Worm (Caenorhabditis elegans) whole organism, L1 larva: ENCODE data around the gene nol-10.
"Not testable (repeated sequence)": the region's sequence is repeated elsewhere in the genome, so short reads cannot be mapped to it uniquely, and the experiment has no call there.

Source experiments
- ceh-82 ChIP-seq, 3 experiments: fragments of 150-350 bp in 1 of 3; sonication (generic microtip) in 2 of 3; optimal IDR thresholded peaks; 2 replicates each; lab custom pipeline; 2014 to 2017; ENCODE audit warnings: missing biosample characterization in 3 of 3, missing genetic modification characterization in 3 of 3
- fos-1 ChIP-seq: fragments of 150-350 bp; optimal IDR thresholded peaks from 2 replicates; lab custom pipeline; 2014; ENCODE audit warnings: missing biosample characterization, missing genetic modification characterization
- grh-1 ChIP-seq: fragments of 200-800 bp; sonication (Bioruptor generic); IDR thresholded peaks from 2 replicates; pipeline ENCODE4 v1.3.6; 2022; ENCODE audit warnings: missing genetic modification reagents, missing genetic modification characterization, missing compliant biosample characterization
- lin-13 ChIP-seq: fragments of 150-350 bp; optimal IDR thresholded peaks from 2 replicates; lab custom pipeline; 2014; ENCODE audit warnings: missing biosample characterization, missing genetic modification reagents, missing genetic modification characterization
- mab-9 ChIP-seq: fragments of 200-800 bp; sonication (Bioruptor generic); IDR thresholded peaks from 2 replicates; pipeline ENCODE4 v1.3.6; 2022; ENCODE audit warnings: missing genetic modification reagents, missing genetic modification characterization, missing compliant biosample characterization
- pqm-1 ChIP-seq: sonication (generic microtip); optimal IDR thresholded peaks from 3 replicates; lab custom pipeline; 2017; ENCODE audit warnings: missing biosample characterization, missing genetic modification characterization
- tlp-1 ChIP-seq: fragments of 150-350 bp; optimal IDR thresholded peaks from 2 replicates; lab custom pipeline; 2014; ENCODE audit warnings: missing biosample characterization, missing genetic modification characterization
- unc-130 ChIP-seq: fragments of 150-350 bp; optimal IDR thresholded peaks from 2 replicates; lab custom pipeline; 2017; ENCODE audit warnings: missing biosample characterization, missing genetic modification characterization, inconsistent platforms
- unc-62 ChIP-seq: fragments of 150-350 bp; optimal IDR thresholded peaks from 2 replicates; lab custom pipeline; 2014; ENCODE audit warnings: missing biosample characterization, missing genetic modification reagents, missing genetic modification characterization

- not testable (repeated sequence) for TF ChIP-seq unc-62; tlp-1 (tag; lab: Kevin White, UChicago); lin-13; grh-1 (GFP tag; lab: Robert Waterston, UW); pqm-1; unc-130 (tag; lab: Kevin White, UChicago); fos-1 (tag; lab: Kevin White, UChicago); ceh-82 (tag; optimal IDR thresholded peaks at IDR 0.05; lab: Kevin White, UChicago); mab-9 (GFP tag; lab: Robert Waterston, UW)
Observed at ce11 chrIV:7563850-7564249, 16.5 kb upstream of the nol-10 start, which contains the start of gene F32E10.9.
